Fruit fly (Drosophila melanogaster): ENCODE results near the gene CG14669.

The CG14669 gene

dm6 chr3R:5454334-5454733, 40.0 kb downstream of the CG14669 start:
- TF ChIP-seq CG32006 (GFP tag; optimal IDR thresholded peaks at IDR 0.05) (no peak), Eip78C (GFP tag) (peak; percentile 50), CG3032 (tag; optimal IDR thresholded peaks at IDR 0.05) (no peak), Hr4 (GFP tag; optimal IDR thresholded peaks at IDR 0.05) (no peak), vri (GFP tag; optimal IDR thresholded peaks at IDR 0.05) (peak; percentile 13), Ets96B (tag; optimal IDR thresholded peaks at IDR 0.05) (no peak)

DNA sequence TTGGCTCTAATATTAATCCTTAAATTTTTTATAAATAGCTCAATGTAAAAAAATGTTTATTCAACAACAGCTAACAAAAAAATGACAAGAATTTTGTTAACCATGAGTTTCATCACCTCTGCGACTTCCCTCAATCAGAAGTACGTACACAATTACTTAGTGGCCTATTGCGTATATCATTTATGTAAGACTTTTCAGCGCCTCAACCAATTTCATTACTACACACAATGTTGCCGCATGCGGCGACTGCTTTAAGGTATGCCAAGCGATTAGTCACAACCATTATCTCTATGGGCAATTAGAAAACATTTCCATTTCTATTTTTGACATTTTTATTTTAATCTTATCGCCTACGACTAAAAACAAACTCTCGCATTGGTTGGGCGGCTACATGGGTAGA, 44.3 kb downstream of the CG14669 start:
- TF ChIP-seq vri (GFP tag; optimal IDR thresholded peaks at IDR 0.05) (peak; percentile 18), CG34406 (GFP tag; optimal IDR thresholded peaks at IDR 0.05) (no peak), CG1621 (tag; optimal IDR thresholded peaks at IDR 0.05) (no peak), Hr4 (GFP tag; optimal IDR thresholded peaks at IDR 0.05) (no peak)

DNA sequence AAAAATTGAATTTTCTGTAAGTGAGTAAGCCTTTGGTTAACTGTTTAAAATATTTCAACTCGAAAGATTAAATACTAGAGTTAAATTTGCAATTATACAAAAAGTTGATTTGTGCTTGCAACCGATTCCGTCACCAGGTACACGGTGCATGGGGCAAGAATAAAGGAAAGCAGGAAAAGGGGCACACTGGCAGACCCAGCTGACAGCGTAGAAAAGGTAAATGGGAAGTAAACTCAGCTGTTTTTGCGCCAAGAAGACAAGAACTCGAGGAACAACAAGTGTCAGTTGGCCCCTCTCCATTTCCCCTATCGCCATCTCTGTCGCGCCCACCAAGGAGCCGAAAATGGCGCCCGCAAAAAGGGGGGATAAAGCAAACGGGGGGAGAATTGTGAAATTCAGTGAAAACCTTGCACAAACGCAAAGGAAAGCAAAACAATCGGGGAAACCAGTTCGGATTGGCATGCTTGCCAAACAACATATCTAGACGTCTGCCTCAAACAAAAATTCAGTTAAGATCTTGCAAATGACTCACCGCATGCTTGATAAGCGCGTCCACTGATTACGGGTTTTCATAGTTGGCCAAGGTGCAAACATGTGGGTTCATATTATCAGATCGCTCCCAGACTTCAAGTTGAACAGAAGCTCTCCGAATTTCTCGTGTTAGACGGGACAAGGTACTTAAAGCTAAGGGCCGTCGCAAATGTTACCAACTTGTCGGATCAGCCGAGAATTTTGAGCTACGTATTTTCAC, 49.0 kb downstream of the CG14669 start:
- TF ChIP-seq salr (GFP tag; optimal IDR thresholded peaks at IDR 0.05) (no peak), Lpt (GFP tag; optimal IDR thresholded peaks at IDR 0.05) (no peak), cyc (GFP tag; optimal IDR thresholded peaks at IDR 0.05) (no peak), fkh (GFP tag; optimal IDR thresholded peaks at IDR 0.05) (no peak), CG6792 (GFP tag; optimal IDR thresholded peaks at IDR 0.05) (no peak), esn (GFP tag; optimal IDR thresholded peaks at IDR 0.05) (peak; percentile 23), Eip93F (GFP tag; optimal IDR thresholded peaks at IDR 0.05) (no peak), CG11294 (GFP tag; IDR thresholded peaks at IDR 0.05) (no peak), CG6276 (GFP tag; optimal IDR thresholded peaks at IDR 0.05) (no peak), acj6 (GFP tag; optimal IDR thresholded peaks at IDR 0.05) (no peak), CG10631 (GFP tag; optimal IDR thresholded peaks at IDR 0.05) (no peak), CG6854 (GFP tag; optimal IDR thresholded peaks at IDR 0.05) (peak; percentile 29), Sox15 (GFP tag; optimal IDR thresholded peaks at IDR 0.05) (no peak), CG15336 (GFP tag; IDR thresholded peaks at IDR 0.05) (no peak), CG6163 (GFP tag; IDR thresholded peaks at IDR 0.05) (no peak), eg (GFP tag; IDR thresholded peaks at IDR 0.05) (0 out of 3 replicates have a peak, but pooled peaks have one; percentile 15), ss (GFP tag; optimal IDR thresholded peaks at IDR 0.05) (peak in 1 of 2 experiments; percentile 37), lz (GFP tag; optimal IDR thresholded peaks at IDR 0.05) (peak; percentile 16), Ets21C (GFP tag; optimal IDR thresholded peaks at IDR 0.05) (no peak), CG1621 (tag; optimal IDR thresholded peaks at IDR 0.05) (no peak), CG8319 (GFP tag; optimal IDR thresholded peaks at IDR 0.05) (no peak), Gug (GFP tag; IDR thresholded peaks at IDR 0.05) (no peak), CG8632 (GFP tag; optimal IDR thresholded peaks at IDR 0.05) (no peak), svp (GFP tag) (no peak), topi (GFP tag; optimal IDR thresholded peaks at IDR 0.05) (no peak), CG11762 (GFP tag; optimal IDR thresholded peaks at IDR 0.05; ENCODE audit: insufficient read depth) (no peak), Hr39 (GFP tag; optimal IDR thresholded peaks at IDR 0.05) (no peak), Blimp-1 (GFP tag; optimal IDR thresholded peaks at IDR 0.05) (no peak), spab (GFP tag; optimal IDR thresholded peaks at IDR 0.05) (no peak), CG6808 (GFP tag; optimal IDR thresholded peaks at IDR 0.05) (no peak), Eip78C (GFP tag) (peak; percentile 78), vri (GFP tag; optimal IDR thresholded peaks at IDR 0.05) (no peak), CG7368 (GFP tag; optimal IDR thresholded peaks at IDR 0.05) (no peak), Sox102F (GFP tag; optimal IDR thresholded peaks at IDR 0.05) (no peak), Sox14 (GFP tag; optimal IDR thresholded peaks at IDR 0.05) (peak; percentile 32), achi (GFP tag; optimal IDR thresholded peaks at IDR 0.05) (peak; percentile 58), fd85E (GFP tag; optimal IDR thresholded peaks at IDR 0.05) (no peak), Ets96B (tag; optimal IDR thresholded peaks at IDR 0.05) (no peak), Eip75B (GFP tag; optimal IDR thresholded peaks at IDR 0.05) (no peak), CG31627 (GFP tag; optimal IDR thresholded peaks at IDR 0.05) (no peak), dsx (GFP tag; optimal IDR thresholded peaks at IDR 0.05; ENCODE audit: poor library complexity, severe bottlenecking) (no peak)

Measured in whole organism, prepupa.